Worm (Caenorhabditis elegans) whole organism, young adult: ENCODE results near the gene hrg-10.

Experiments used
- madf-3 ChIP-seq: fragments of 200-800 bp; sonication (Bioruptor generic); IDR thresholded peaks from 2 replicates; pipeline ENCODE4 v1.3.6; 2022; ENCODE audit warnings: missing genetic modification reagents, missing genetic modification characterization, missing compliant biosample characterization
- nfya-2 ChIP-seq: fragments of 200-800 bp; sonication (Bioruptor generic); IDR thresholded peaks from 2 replicates; pipeline ENCODE4 v1.3.6; 2022; ENCODE audit warnings: missing genetic modification reagents, missing genetic modification characterization, missing compliant biosample characterization
- nhr-120 ChIP-seq: fragments of 200-800 bp; sonication (Bioruptor generic); IDR thresholded peaks from 2 replicates; pipeline ENCODE4 v1.3.6; 2022; ENCODE audit warnings: missing genetic modification characterization, missing compliant biosample characterization

DNA sequence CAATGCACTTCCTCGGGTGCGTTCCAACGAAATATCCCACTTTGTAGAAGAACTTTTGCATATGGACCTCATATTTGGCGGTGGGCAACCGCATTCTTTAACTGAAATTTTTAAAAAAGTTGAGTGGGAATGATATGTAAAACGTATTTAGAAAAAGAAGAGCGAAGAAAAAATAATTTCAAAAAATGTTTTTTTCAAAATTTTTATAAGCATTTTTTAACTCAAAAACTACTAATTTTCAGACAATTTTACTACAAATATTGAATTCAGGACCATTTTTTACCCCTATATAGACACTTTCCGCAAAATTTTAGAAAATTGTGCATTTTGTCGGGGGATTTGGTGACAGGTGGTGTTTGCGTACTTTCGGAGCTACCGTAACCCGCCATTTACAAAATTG, 25.8 kb downstream of the hrg-10 start, which contains the start of gene ptr-22:
- TF ChIP-seq madf-3 (no peak), nhr-120 (GFP tag; lab: Robert Waterston, UW) (no peak), nfya-2 (GFP tag; lab: Robert Waterston, UW) (no peak)
